Worm (Caenorhabditis elegans) whole organism, dauer: ENCODE data around the gene Y110A2AL.1.

Experiments used
- unc-62 ChIP-seq: sonication (generic microtip); optimal IDR thresholded peaks from 2 replicates; lab custom pipeline; 2017; ENCODE audit warnings: missing biosample characterization, missing genetic modification reagents, missing genetic modification characterization

The Y110A2AL.1 gene

DNA sequence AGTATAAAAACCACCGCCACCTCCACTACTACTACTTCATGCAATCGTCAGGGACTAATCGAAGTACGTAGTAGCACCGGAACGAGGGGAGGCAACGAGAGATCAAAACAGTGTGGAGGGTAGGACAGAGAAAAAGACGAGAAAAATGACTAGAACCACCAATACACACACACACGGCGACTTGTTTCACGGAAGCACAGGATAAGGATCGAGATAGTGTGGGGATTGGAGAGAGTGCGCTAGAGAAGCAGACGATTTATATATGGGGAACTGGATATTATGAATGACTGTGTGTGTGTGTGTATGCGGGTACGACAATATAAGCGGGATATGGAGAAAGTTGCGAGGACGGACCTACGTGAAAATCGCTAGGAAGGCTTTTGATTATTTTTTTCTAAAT is 20.1 kb upstream of the Y110A2AL.1 start:
- TF ChIP-seq unc-62 = no peak

DNA sequence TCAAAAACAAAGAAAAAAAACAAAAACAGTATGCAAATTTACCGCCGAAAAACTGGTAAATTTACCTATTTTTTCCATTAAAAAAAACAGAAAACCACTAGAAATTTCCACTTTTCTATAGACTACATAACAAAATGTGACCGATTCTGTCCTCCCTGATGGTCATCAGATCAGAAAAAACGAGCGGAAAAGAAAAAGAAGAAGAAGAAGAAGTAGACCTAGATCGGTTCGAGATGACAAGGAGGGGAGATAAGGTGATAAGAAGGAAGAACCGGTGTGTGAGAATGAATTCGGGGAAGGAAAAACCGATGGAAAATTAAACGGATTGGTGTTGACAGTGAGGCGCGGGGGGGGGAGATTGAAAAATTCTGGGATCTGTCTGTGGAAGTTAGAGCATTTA is 18.8 kb upstream of the Y110A2AL.1 start:
- no peak for TF ChIP-seq unc-62

DNA sequence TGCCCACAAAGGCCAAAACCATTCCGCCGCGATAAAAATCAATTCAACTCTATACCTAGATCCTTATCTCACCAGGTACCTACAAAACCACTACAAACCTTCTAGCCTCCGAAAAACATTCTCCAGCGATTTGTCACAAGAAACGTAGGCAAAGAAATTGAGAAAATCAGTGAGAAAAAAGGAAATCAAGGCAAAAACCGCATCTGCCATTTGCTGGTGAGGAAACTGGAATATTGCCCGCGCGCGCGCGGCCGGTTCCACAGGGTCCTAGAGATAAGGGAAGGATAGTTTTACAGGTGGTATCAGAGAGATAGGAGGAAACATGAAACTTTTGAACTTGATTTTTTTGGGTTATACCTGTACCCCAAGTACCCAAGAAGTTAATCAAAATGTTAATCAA is 17.3 kb upstream of the Y110A2AL.1 start:
- TF ChIP-seq unc-62 = no peak

DNA sequence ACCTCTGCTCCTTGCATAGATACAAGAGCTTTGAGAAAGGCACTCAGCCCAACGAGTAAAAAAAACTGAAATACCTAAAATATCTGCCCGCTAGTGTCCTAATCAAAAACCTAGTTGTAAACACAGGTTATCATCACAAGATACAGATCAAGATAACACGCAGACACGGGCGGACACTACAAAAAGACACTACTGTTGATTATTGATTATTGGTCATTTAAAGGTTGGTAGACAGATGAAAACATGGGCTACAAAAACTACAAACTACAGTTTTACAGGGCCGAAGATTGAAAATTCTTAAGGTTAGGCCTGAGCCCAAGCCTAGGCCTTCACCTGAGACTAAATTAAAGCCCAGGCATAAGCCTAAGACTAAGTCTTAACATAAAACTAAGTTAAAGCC is 16.1 kb upstream of the Y110A2AL.1 start:
- no peak for TF ChIP-seq unc-62

DNA sequence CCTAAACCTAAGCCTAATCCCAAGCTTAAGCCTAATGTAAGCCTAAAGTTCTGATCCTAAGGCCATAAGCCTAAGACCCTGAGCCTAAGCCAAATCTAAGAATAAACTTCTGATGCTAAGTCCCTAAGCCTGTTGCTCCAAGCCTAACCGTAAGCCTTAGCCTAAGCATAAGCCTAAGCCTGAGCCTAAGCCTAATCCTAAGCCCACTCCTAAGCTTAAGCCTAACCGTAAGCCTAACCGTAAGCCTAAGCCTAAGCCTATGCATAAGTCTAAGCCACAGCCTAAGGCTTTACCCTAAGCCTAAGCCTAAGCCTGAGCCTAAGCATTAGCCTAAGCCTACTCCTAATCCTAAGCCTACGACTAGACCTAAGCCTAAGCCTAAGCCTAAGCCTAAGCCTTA is 15.6 kb upstream of the Y110A2AL.1 start:
- no peak for TF ChIP-seq unc-62

DNA sequence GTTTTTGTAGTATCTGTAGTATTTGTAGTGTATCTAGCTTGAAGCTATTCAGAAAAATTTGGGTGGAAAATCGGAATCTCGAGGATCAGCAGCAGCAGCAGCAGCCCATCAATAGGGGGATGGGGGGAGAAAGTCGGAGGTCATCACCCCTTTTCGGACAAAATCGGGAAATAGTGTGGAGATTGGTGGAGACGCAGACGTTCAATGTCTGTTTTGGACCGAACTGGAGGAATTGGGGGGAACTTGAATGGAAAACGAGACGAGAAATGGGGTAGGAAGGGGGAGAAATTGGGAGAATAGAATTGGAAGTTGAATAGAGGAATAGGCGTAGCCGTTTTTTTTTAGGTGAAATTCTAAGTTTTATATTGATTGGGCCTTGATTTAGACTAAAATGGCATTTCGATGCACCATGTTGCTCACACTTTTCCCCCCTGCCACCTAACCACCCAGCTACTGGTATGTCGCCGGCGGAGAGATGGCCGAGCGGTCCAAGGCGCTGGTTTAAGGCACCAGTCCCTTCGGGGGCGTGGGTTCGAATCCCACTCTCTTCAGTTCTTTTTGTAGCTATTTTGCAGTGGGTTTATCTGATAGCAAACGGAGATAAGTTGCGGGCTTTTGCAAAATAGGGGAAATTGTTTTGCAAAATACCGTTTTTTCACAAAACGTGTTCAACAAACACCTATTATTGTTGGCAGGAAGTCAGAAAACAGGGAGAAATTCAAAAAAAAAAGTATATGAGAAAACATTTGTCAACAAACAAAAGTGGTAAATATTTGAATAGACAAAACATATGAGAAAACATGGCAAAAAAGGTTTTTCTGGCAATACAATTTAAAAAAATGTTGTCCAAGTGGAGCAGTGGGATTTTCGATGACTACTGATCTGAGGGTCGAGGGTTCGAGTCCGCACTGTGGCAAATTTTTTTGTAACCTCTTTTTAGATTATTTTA is 14.8 kb upstream of the Y110A2AL.1 start:
- TF ChIP-seq unc-62 = no peak

DNA sequence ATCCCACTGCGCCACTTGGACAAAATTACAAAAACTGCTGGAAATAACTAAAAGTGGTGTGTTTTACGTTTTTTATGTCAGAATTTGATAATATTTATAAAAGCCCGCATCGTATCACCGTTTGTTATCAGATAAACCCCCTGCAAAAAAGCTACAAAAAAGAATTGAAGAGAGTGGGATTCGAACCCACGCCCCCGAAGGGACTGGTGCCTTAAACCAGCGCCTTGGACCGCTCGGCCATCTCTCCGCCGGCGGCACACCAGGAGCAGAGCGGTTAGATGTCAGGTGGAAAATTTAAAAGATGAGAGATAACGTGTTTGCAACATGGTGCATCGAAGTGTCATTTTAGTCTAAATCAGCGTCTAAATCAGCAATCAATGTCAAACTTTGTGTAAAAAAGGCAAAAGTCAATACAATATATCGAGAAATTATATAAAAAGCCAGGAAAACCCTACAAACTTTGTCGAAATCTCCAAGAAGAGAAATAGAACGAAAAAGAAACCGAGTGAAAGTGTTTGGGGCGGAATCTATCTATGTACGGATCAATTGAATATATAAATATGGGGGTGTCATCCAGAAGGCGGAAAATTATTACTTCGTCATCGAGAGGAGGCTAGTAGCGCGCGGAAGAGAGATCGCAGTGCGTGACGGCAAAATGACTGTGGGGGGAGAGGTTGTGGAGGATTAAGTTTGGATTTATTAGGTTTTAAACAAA is 13.4 kb upstream of the Y110A2AL.1 start:
- no peak for TF ChIP-seq unc-62

DNA sequence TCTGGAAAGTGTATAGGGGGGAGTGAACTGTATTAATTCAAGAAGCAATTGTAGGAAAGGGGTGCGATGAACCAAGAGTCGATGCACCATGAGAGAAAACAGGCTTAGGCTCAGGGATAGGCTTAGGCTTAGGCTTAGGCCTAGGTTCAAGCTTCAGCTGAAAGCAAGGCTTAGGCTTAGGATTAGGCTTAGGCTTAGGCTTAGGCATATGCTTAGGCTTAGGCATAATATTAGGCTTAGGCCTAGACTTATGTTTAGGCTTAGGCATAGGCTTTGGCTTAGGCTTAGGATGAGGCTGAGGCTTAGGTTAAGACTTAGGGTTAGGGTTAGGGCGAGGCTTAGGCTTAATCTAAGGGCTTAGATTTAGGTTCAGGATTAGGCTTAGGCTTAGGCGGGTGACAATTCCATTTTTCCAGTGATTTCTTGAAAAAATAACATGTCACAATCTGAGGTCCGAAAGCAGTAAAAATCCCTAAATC is 12.3 kb upstream of the Y110A2AL.1 start:
- TF ChIP-seq unc-62 = no peak

DNA sequence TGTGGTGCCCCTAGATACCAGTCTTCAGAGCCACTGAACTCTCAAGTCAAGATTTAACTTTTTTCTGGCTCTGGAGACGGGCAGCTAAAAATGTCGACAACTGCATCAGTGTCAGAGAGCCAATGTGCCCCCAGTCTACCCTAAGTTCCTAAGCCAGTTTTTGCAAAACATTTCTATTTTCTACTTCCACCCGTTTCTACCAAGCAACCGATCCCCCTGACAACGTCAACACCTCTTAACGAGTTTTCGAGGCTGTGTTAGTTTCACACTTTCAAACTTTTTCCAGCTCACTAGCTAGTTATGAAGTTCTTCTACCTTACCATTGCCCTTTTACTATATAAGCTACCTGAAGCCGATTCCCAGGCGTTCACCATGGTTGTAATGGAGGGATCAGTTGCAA is 10.7 kb upstream of the Y110A2AL.1 start, which contains the start of gene Y110A2AL.5:
TSS of gene Y110A2AL.5 (plus strand) at position 301 of the 400 bp plus-strand sequence.
- TF ChIP-seq unc-62 = no peak

DNA sequence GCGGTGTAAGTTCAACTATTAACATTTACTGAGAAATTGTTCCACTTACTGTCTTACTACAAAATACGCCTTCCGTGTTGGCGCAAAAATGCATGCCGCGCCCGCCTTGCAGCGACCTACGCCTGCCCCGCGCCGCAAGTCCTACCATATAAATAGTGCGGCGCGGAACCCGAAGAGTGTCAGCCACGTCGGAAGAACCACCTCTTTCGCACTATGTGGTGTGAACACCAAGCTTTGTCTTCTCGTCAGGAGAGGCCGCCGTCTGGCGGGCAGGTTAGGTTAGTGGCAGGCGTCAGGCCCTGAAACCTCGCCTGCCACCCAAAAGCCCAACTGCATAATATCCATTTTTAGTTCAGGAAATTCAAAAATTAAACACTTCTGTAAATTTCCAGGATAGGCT is 9.5 kb upstream of the Y110A2AL.1 start:
- no peak for TF ChIP-seq unc-62

DNA sequence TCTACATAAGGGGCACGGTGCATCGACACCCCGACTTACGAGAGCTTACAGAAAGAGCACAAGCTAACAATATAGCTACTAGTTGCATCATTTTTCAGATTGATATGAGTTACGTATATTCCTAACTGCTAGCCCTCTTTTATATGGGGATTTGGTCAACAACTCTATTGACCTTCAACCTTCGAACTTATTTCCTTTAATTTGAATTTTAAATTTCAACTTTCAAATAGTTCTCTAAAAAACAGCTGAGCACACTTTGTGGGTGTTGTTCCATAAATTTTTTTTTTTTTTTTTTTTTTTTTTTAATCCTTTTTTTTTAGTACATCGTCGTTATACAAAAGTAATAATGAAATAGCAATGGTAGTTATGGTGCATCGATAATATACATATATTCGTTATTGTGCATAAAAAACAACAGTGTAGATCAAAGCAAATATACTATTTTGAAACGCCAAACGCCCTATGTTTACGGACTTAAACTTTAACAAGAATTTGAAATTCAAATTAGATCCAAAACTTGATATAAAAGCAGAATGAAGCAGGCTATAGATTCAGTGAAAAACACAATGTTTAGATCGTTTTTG is 8.3 kb upstream of the Y110A2AL.1 start, which contains the start of the genes Y110A2AL.9 and Y110A2AL.3:
TSS of gene Y110A2AL.9 (minus strand) at position 101 of the 584 bp plus-strand sequence.
TSS of gene Y110A2AL.3 (plus strand) at position 534 of the 584 bp plus-strand sequence.
- TF ChIP-seq unc-62 = no peak

DNA sequence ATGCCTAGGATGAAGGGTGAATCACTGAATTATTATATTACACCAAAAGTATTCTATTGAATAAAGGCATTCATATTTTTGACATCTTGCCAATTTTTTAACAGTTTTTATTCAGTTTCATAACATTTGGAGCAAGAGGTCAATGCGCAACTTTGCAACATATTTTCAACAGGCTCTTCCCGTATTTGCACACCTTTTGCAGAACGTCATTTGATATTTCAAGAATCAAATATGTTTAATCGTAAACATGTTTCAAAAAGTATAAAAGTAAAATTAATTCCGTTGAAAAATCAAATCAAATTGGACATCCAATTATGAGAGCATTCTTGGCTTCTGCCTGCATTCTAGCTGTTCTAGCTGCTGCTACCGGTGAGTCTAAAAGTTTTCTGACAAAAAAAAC is 7.2 kb upstream of the Y110A2AL.1 start, which contains the start of gene Y110A2AL.2:
TSS of gene Y110A2AL.2 (plus strand) at position 301 of the 400 bp plus-strand sequence.
- TF ChIP-seq unc-62 = no peak

DNA sequence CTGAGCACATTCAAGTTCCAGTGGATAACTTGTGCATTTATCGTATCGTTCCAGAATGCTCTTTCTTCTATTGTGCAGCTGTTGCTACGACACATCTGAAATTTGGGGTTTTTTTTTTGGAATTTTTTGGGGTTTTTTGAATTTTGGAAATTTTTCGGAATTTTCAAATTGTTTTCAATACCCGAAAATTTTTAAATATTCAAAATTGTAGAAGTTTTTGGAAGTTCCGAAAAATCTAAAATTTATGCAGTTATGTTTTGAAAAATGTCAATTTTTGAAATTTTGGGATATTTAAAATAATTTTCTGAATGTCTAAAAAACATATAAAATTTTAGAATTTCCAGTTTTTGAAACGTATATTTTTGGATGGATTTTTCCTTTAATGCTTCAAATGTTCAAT is 3.1 kb upstream of the Y110A2AL.1 start, which contains the start of gene Y110A2AL.10:
TSS of gene Y110A2AL.10 (minus strand) at position 101 of the 400 bp plus-strand sequence.
- TF ChIP-seq unc-62 = no peak

DNA sequence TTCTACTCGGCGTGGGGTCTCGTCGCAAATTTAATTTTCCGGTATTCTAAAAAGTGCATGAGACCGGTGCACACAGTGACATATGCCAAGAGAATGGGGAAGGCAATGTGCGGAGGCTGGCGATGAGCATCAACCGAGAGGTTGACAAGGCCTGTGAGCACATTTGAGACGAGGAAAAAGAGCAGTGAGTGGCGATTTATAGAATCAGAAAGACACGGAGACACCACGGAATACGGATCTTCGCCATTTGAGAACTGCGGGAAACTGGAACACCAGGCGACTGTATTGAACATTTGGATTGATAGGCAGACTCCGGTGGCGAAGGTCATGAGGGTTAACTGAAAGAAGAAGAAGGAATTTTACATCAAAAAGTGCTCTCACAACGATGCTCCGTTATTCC is 4.0 kb downstream of the Y110A2AL.1 start:
- TF ChIP-seq unc-62 = no peak

DNA sequence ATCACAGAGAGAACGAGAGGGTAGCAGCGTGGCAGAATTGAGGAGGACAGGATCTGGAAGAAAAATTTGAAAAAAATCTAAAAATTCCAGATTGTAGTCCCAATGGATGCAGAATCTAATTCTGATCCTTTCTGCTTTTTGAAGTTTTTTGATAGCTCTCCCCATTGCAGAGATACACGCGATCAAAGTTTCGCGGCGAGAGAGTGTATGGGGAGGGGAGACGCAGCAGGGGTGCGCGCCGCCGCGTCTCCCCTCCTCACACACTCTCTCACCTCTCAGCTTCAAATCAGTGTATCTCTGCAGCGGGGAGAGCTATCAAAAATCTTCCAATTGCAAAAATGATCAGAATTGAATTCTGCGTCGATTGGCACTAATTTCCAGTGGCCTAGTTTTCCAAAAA is 6.2 kb downstream of the Y110A2AL.1 start:
- no peak for TF ChIP-seq unc-62

DNA sequence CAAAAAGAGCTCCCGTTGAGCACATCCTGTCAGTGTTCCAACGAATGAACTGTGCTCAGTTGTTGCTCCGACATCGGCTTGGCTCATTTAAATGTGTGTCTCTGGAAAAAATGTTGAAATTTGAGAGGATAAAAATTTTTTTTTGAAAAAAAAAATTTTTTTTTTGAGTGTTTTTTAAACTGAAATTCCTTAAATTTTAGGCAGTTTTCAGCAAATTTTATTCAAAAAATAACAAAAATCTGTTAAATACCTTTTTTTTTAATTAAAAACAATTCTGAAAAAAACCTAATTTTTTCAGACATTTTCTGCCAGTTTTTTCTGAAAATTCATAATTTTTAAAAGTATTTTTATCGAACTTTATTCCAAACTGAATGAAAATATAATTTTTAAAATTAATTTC is 9.9 kb downstream of the Y110A2AL.1 start, which contains the start of gene pigw-1:
TSS of gene pigw-1 (minus strand) at position 101 of the 400 bp plus-strand sequence.
- no peak for TF ChIP-seq unc-62
